Worm (Caenorhabditis elegans) whole organism, L4 larva: ENCODE measurements around the gene hpo-33.

Source experiments
- ceh-20 ChIP-seq: fragments of 200-800 bp; sonication (Bioruptor generic); IDR thresholded peaks from 2 replicates; pipeline ENCODE4 v1.3.6; 2022; ENCODE audit warnings: missing genetic modification reagents, missing genetic modification characterization, missing compliant biosample characterization
- ceh-28 ChIP-seq: fragments of 150-350 bp; optimal IDR thresholded peaks from 2 replicates; lab custom pipeline; 2014; ENCODE audit warnings: missing biosample characterization, missing genetic modification reagents, missing genetic modification characterization
- daf-12 ChIP-seq: fragments of 150-350 bp; optimal IDR thresholded peaks from 2 replicates; lab custom pipeline; 2014; ENCODE audit warnings: missing biosample characterization, missing genetic modification reagents, missing genetic modification characterization
- dmd-8 ChIP-seq: fragments of 200-800 bp; sonication (Bioruptor generic); IDR thresholded peaks from 2 replicates; pipeline ENCODE4 v1.3.6; 2022; ENCODE audit warnings: missing genetic modification characterization, missing compliant biosample characterization
- dve-1 ChIP-seq: sonication (generic microtip); optimal IDR thresholded peaks from 2 replicates; lab custom pipeline; 2017; ENCODE audit warnings: antibody characterized with exemption, mild to moderate bottlenecking, missing genetic modification characterization, missing compliant biosample characterization; ENCODE audit not compliant: insufficient read depth
- hif-1 ChIP-seq, 2 experiments: sonication (generic microtip); optimal IDR thresholded peaks; 2 replicates each; lab custom pipeline; 2016 to 2017; ENCODE audit warnings: missing compliant biosample characterization in 2 of 2, missing genetic modification characterization in 2 of 2, missing genetic modification reagents in 2 of 2, missing genotype in 2 of 2, mild to moderate bottlenecking in 1 of 2
- lin-39 ChIP-seq: fragments of 150-350 bp; optimal IDR thresholded peaks from 2 replicates; lab custom pipeline; 2014; ENCODE audit warnings: missing biosample characterization, missing genetic modification reagents, missing genetic modification characterization
- nhr-111 ChIP-seq: fragments of 200-800 bp; sonication (Bioruptor generic); optimal IDR thresholded peaks from 2 replicates; lab custom pipeline; 2018; ENCODE audit warnings: mild to moderate bottlenecking, missing genetic modification characterization, missing compliant biosample characterization
- nhr-77 ChIP-seq: fragments of 150-350 bp; optimal IDR thresholded peaks from 2 replicates; lab custom pipeline; 2014; ENCODE audit warnings: missing biosample characterization, missing genetic modification characterization
- skn-1 ChIP-seq: fragments of 150-350 bp; optimal IDR thresholded peaks from 2 replicates; lab custom pipeline; 2014; ENCODE audit warnings: missing biosample characterization, missing genetic modification characterization
- snpc-4 ChIP-seq: fragments of 150-350 bp; optimal IDR thresholded peaks from 2 replicates; lab custom pipeline; 2014; ENCODE audit warnings: missing biosample characterization, missing genetic modification characterization
- spr-1 ChIP-seq: sonication (generic microtip); optimal IDR thresholded peaks from 2 replicates; lab custom pipeline; 2016; ENCODE audit warnings: mild to moderate bottlenecking, missing genetic modification characterization, missing compliant biosample characterization

DNA sequence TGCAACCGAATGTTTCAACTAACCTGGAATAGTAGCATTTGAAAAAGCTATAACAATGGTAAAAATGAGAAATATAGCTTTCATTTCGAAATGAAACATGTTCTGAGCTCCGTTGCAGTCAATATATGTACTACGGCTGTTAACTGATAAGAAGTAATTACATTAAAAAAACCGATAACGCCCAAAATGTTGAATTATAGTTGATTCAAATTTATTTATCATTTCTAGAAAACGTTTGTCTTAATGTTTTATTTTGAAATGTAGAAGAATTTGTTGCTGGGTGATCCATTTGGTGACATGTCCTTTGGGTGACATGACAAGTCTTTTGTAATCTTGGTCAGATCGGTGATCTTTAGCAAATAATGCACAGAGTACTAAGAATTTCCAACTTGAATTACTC lies 47.0 kb downstream of the hpo-33 start, which contains the start of gene T05E12.6:
- TF ChIP-seq spr-1 = no peak
- no peak for TF ChIP-seq nhr-77
- TF ChIP-seq hif-1 (tag; optimal IDR thresholded peaks at IDR 0.05; lab: Kevin White, UChicago) = no peak
- TF ChIP-seq snpc-4 (tag; lab: Kevin White, UChicago) = no peak
- TF ChIP-seq dve-1 (tag; lab: Kevin White, UChicago) = no peak
- no peak for TF ChIP-seq ceh-20 (GFP tag; lab: Robert Waterston, UW)
- TF ChIP-seq lin-39 (tag; lab: Kevin White, UChicago) = no peak
- TF ChIP-seq ceh-28 (tag; lab: Kevin White, UChicago) = no peak
- no peak for TF ChIP-seq skn-1
- no peak for TF ChIP-seq nhr-111 (GFP tag; lab: Kevin White, UChicago)
- TF ChIP-seq dmd-8 = no peak
- no peak for TF ChIP-seq daf-12
